Worm (Caenorhabditis elegans): Measurements from ENCODE around the gene arrd-4.

Gene arrd-4

DNA sequence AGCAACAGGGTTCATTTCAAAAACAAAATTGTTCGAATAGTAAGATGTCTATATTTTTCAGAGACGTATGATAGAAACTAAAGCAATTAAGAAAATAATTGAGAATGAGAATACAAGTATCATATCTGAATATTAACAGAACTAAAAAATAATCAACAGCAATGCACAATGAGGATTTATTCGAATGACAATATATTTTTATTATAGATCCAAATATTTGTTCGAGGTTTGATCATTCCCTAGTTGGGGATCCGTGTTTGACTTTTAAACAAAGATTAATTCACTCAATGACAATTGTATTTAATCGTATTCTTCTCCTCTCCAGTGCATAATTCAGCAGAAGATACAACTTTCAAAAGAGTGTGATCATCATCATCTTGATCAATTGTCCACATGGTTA is 24.0 kb upstream of the arrd-4 start, which contains the start of gene C08H9.18:
Gene C08H9.18, minus strand, starts transcription at position 101 of the 400 bp plus-strand sequence.
- TF ChIP-seq ama-1 (optimal IDR thresholded peaks at IDR 0.05) (no peak), pha-2 (tag; optimal IDR thresholded peaks at IDR 0.05) (no peak), tbx-2 (tag; optimal IDR thresholded peaks at IDR 0.05) (no peak), ceh-2 (tag; optimal IDR thresholded peaks at IDR 0.05) (no peak), eyg-1 (tag; optimal IDR thresholded peaks at IDR 0.05) (no peak), pat-9 (tag; optimal IDR thresholded peaks at IDR 0.05) (no peak), ceh-48 (tag; optimal IDR thresholded peaks at IDR 0.05) (no peak)

DNA sequence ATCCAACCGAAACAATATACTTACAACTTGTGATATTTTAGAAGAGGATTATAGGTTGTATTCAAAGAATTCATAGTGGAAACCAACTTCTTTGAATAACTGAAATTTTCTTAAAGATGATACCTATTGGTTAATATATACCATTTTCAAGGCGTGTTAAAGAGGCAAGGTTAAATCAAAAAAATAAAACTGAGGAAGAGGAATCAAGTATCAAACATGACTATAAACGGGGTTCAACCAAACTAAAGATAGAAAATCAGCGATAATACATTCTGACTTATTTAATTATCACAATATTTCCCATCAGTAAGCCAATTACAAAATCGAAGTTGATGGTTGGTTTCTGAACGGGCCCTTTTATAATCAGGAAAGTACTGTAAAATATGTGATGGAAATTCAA is 23.3 kb upstream of the arrd-4 start, which contains the start of gene chil-3:
Gene chil-3, minus strand, starts transcription at position 101 of the 400 bp plus-strand sequence.
- no peak for TF ChIP-seq sox-4 (tag; optimal IDR thresholded peaks at IDR 0.05)
- peak; percentile 48 for TF ChIP-seq nhr-11 (tag; optimal IDR thresholded peaks at IDR 0.05)

DNA sequence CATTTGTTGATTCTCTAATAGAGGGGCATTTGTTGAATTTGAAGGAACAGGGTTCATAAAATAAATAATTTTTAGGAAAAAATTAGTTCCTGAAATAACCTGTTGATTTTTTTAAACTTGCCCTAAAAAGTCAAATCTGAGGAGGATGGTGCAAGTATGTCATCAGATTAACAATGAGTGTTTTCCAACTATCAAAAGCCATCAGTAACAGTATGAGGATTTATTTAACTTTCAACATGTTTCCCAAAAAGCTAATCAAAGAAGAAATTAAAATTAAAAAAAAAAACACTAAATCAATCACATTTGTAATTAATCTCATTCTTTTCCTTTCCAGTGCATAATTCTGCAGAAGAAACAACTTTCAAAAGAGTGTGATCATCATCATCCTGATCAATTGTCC is 21.5 kb upstream of the arrd-4 start, which contains the start of gene chil-5:
Gene chil-5, minus strand, starts transcription at position 101 of the 400 bp plus-strand sequence.
- no peak for TF ChIP-seq C08G9.2 (tag; optimal IDR thresholded peaks at IDR 0.05)

DNA sequence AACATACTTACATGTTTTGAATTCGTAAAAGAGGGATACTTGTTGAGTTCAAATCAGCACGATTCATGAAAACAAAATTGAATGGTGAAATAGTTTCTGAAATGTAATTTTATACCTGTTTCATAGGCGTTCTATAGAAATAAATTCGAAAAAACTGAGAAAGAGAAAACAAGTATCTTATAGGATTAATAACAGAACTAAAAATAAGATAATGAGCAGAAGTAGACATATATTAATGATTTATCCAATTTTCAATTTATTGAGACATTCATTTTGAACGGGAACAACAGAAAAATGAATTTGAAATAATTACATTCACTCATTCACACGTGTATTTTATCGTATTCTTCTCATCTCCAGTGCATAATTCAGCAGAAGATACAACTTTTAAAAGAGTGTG is 19.7 kb upstream of the arrd-4 start, which contains the start of gene chil-6:
Gene chil-6, minus strand, starts transcription at position 101 of the 400 bp plus-strand sequence.
- TF ChIP-seq unc-86 (tag; optimal IDR thresholded peaks at IDR 0.05) (no peak), elt-2 (tag; optimal IDR thresholded peaks at IDR 0.05) (no peak), hlh-6 (tag; optimal IDR thresholded peaks at IDR 0.05) (no peak), C38D4.7 (GFP tag; optimal IDR thresholded peaks at IDR 0.05) (no peak), ahr-1 (tag; optimal IDR thresholded peaks at IDR 0.05) (no peak), unc-42 (tag; optimal IDR thresholded peaks at IDR 0.05) (no peak)

DNA sequence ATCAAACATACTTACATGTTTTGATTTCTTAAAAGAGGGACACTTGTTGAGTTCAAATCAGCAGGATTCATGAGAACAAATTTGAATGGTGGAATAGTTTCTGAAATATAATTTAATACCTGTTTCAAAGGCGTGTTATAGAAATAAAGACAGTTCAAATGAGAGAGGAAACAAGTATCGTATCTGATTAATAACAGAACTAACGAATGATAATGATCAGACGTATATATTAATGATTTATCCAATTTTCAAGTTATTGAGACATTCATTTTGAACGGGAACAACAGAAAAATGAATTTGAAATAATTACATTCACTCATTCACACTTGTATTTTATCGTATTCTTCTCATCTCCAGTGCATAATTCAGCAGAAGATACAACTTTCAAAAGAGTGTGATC is 17.5 kb upstream of the arrd-4 start, which contains the start of gene chil-4:
Gene chil-4, minus strand, starts transcription at position 101 of the 400 bp plus-strand sequence.
- TF ChIP-seq eyg-1 (tag; optimal IDR thresholded peaks at IDR 0.05) (no peak), unc-42 (tag; optimal IDR thresholded peaks at IDR 0.05) (no peak), elt-4 (tag; optimal IDR thresholded peaks at IDR 0.05) (no peak), che-1 (tag; optimal IDR thresholded peaks at IDR 0.05) (no peak), ceh-6 (GFP tag; optimal IDR thresholded peaks at IDR 0.05) (no peak), C38D4.7 (GFP tag; optimal IDR thresholded peaks at IDR 0.05) (no peak), pha-4 (tag; optimal IDR thresholded peaks at IDR 0.05) (no peak), sdc-2 (tag; optimal IDR thresholded peaks at IDR 0.05) (no peak)

DNA sequence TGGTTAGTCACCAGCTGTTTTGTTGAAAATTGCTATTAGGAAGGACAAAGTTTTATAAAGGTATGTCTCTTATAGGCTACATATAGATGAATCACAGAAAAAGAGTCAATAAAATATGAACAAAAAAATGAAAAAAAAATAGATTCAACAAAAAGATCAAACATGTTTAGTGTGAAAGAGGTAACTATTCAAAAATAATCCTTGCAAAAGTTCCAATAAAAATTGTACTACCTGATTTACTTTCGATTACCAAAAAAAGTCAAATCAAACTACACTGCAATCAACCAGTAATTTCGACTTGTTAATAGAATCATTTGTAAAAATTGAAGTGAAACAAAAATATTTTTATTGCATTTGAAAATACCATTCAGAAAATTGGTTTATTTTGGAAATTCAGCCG is 12.8 kb upstream of the arrd-4 start, which contains the start of gene ZK938.10:
Gene ZK938.10, minus strand, starts transcription at position 101 of the 400 bp plus-strand sequence.
- TF ChIP-seq fkh-10 (GFP tag; optimal IDR thresholded peaks at IDR 0.05) = no peak
- no peak for TF ChIP-seq lin-11 (tag; optimal IDR thresholded peaks at IDR 0.05)
- no peak for TF ChIP-seq ttx-3 (tag; optimal IDR thresholded peaks at IDR 0.05)
- TF ChIP-seq eyg-1 (tag; optimal IDR thresholded peaks at IDR 0.05) = no peak
- no peak for TF ChIP-seq fax-1 (tag; optimal IDR thresholded peaks at IDR 0.05)
- TF ChIP-seq ceh-19 (GFP tag; optimal IDR thresholded peaks at IDR 0.05) = no peak

DNA sequence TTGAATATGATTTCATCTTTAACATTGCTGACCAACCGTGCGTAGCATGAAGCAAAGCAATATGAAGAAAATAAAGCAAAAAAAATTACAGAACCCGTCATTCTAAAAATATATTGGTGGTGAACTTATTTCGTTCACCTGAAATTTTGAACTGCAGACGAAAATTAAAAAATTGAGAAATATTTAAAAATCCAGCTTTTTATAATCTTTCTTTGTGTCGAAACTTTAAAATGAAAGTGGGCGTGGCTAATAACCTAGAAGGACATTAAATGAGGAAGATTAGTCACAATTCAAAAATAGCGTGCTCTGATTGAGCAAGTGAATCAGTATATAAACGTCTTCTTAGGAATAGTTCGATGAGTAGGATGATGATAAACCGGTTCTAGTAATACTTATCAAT is 11.4 kb upstream of the arrd-4 start, which contains the start of gene old-2:
Gene old-2, minus strand, starts transcription at position 101 of the 400 bp plus-strand sequence.
- no peak for TF ChIP-seq pat-9 (tag; optimal IDR thresholded peaks at IDR 0.05)
- no peak for TF ChIP-seq tbx-2 (tag; optimal IDR thresholded peaks at IDR 0.05)
- TF ChIP-seq unc-86 (tag; optimal IDR thresholded peaks at IDR 0.05) = no peak
- TF ChIP-seq fkh-10 (GFP tag; optimal IDR thresholded peaks at IDR 0.05) = no peak
- TF ChIP-seq elt-2 (tag; optimal IDR thresholded peaks at IDR 0.05) = no peak
- no peak for TF ChIP-seq ahr-1 (tag; optimal IDR thresholded peaks at IDR 0.05)

DNA sequence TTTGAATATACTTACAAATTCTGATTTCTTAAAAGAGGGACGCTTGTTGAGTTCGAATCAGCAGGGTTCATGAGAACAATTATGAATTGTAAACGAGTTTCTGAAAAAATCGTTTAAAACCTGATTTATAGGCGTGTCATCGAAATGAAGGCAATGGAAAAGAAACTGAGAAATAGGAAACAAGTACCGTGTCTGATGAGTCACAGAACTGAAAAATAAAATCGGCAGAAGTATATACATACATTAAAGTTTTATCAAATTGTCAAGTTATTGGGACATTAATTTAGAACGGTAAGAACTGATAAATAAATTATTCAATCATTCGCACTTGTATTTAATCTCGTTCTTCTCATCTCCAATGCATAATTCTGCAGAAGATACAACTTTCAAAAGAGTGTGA is 7.1 kb upstream of the arrd-4 start, which contains the start of gene chil-9:
Gene chil-9, minus strand, starts transcription at position 101 of the 400 bp plus-strand sequence.
- no peak for TF ChIP-seq ceh-19 (GFP tag; optimal IDR thresholded peaks at IDR 0.05)
- TF ChIP-seq pag-3 (tag; optimal IDR thresholded peaks at IDR 0.05; ENCODE audit: borderline replicate concordance) = no peak
- no peak for TF ChIP-seq unc-86 (tag; optimal IDR thresholded peaks at IDR 0.05)
- TF ChIP-seq lin-11 (tag; optimal IDR thresholded peaks at IDR 0.05) = no peak
- no peak for TF ChIP-seq unc-3 (GFP tag; conservative IDR thresholded peaks at IDR 0.05)
- TF ChIP-seq unc-3 (tag; optimal IDR thresholded peaks at IDR 0.05) = no peak
- no peak for TF ChIP-seq odd-2 (tag; optimal IDR thresholded peaks at IDR 0.05)
- no peak for TF ChIP-seq ceh-6 (GFP tag; optimal IDR thresholded peaks at IDR 0.05)
- no peak for TF ChIP-seq ama-1 (optimal IDR thresholded peaks at IDR 0.05)
- no peak for TF ChIP-seq hlh-13 (GFP tag; optimal IDR thresholded peaks at IDR 0.05)
- no peak for TF ChIP-seq ztf-16 (tag; optimal IDR thresholded peaks at IDR 0.05)
- no peak for TF ChIP-seq C08G9.2 (tag; optimal IDR thresholded peaks at IDR 0.05)
- no peak for TF ChIP-seq ceh-24 (tag; optimal IDR thresholded peaks at IDR 0.05)
- no peak for TF ChIP-seq tbx-2 (tag; optimal IDR thresholded peaks at IDR 0.05)
- TF ChIP-seq tbx-7 (tag; optimal IDR thresholded peaks at IDR 0.05) = no peak
- no peak for TF ChIP-seq unc-42 (tag; optimal IDR thresholded peaks at IDR 0.05)
- TF ChIP-seq F13H6.1 (tag; optimal IDR thresholded peaks at IDR 0.05) = no peak
- TF ChIP-seq pros-1 (tag; optimal IDR thresholded peaks at IDR 0.05) = no peak
- TF ChIP-seq che-1 (tag; optimal IDR thresholded peaks at IDR 0.05) = no peak

Measured in whole organism, late embryonic.